Fruit fly (Drosophila melanogaster) Kc167 (cell line): Measurements from ENCODE around the gene Trmt112.

Experiments used
- Myc ChIP-seq: fragments of >200 bp; optimal IDR thresholded peaks from 2 replicates; lab custom pipeline; 2017; ENCODE audit warnings: missing external identifiers
- Sin3A ChIP-seq: fragments of >200 bp; optimal IDR thresholded peaks from 2 replicates; lab custom pipeline; 2018; ENCODE audit warnings: missing external identifiers
- h ChIP-seq: fragments of >200 bp; optimal IDR thresholded peaks from 3 replicates; lab custom pipeline; 2018; ENCODE audit warnings: missing external identifiers
- insv ChIP-seq: fragments of >200 bp; optimal IDR thresholded peaks from 3 replicates; lab custom pipeline; 2018; ENCODE audit warnings: missing external identifiers
- psq ChIP-seq: fragments of >200 bp; optimal IDR thresholded peaks from 2 replicates; lab custom pipeline; 2017; ENCODE audit warnings: missing external identifiers
- ttk ChIP-seq: sonication (Bioruptor generic); optimal IDR thresholded peaks from 2 replicates; lab custom pipeline; 2017; ENCODE audit warnings: missing external identifiers

dm6 chr3L:21261403-21262164, 44.9 kb upstream of the Trmt112 start:
- TF ChIP-seq psq (lab: Kevin White, UChicago) = no peak
- TF ChIP-seq h (lab: Kevin White, UChicago) = no peak
- no peak for TF ChIP-seq ttk (lab: Kevin White, UChicago)
- no peak for TF ChIP-seq Sin3A (lab: Kevin White, UChicago)
- TF ChIP-seq Myc = no peak
- TF ChIP-seq insv = no peak
